Worm (Caenorhabditis elegans) whole organism, late embryonic: Measurements from ENCODE around the gene T10G3.4.

Experiments
- ceh-24 ChIP-seq: sonication (generic microtip); optimal IDR thresholded peaks from 2 replicates; lab custom pipeline; 2016; ENCODE audit warnings: mild to moderate bottlenecking, missing genetic modification characterization, missing compliant biosample characterization
- fax-1 ChIP-seq: sonication (generic microtip); optimal IDR thresholded peaks from 2 replicates; lab custom pipeline; 2016; ENCODE audit warnings: missing genotype, missing genetic modification characterization, missing compliant biosample characterization
- hlh-6 ChIP-seq: sonication (generic microtip); optimal IDR thresholded peaks from 2 replicates; lab custom pipeline; 2016; ENCODE audit warnings: missing genotype, missing genetic modification characterization, missing compliant biosample characterization
- pha-4 ChIP-seq: fragments of 150-350 bp; optimal IDR thresholded peaks from 2 replicates; lab custom pipeline; 2018; ENCODE audit warnings: missing biosample characterization, missing genetic modification reagents, missing genetic modification characterization
- tbx-7 ChIP-seq: sonication (generic microtip); optimal IDR thresholded peaks from 2 replicates; lab custom pipeline; 2016; ENCODE audit warnings: missing genotype, missing genetic modification characterization, missing compliant biosample characterization

ce11 chrV:13437473-13438074 lies 46.7 kb downstream of the T10G3.4 start, which contains the start of gene mes-4:
- no peak for TF ChIP-seq ceh-24 (tag; lab: Kevin White, UChicago)
- TF ChIP-seq pha-4: no peak
- TF ChIP-seq fax-1 (tag; lab: Kevin White, UChicago): no peak
- no peak for TF ChIP-seq hlh-6 (tag; lab: Kevin White, UChicago)
- no peak for TF ChIP-seq tbx-7 (tag; lab: Kevin White, UChicago)
